Fruit fly (Drosophila melanogaster): ENCODE data around the gene GATAd.

GATAd gene

DNA sequence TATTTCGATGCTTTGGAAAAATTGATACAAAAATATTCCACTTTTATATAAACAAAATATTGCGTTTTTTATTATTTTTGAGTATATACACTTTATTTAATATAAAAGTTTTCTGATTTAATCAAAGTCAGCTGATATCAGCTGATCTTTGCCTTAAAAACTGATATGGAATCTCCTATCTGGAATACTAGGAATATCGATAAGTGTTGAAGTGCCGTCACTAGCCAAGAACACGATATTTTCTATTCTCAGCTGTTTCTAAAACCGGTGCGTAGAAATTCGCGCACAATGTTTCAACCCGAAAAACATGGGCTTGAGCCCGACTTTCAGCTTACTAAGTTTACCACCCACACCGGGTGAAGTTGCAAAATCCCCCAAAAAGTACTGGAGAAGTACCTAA, 8.9 kb downstream of the GATAd start, which contains the start of gene Sps2 (continued):
- TF ChIP-seq sob (GFP tag; IDR thresholded peaks at IDR 0.05) (0 out of 2 replicates have a peak, but pooled peaks have one; percentile 30), mam (GFP tag; optimal IDR thresholded peaks at IDR 0.05) (peak; percentile 1), mld (GFP tag; IDR thresholded peaks at IDR 0.05; ENCODE audit: partially characterized antibody) (no peak), HLH54F (GFP tag; optimal IDR thresholded peaks at IDR 0.05) (no peak), CG17802 (tag; optimal IDR thresholded peaks at IDR 0.05) (no peak), CG31441 (GFP tag; IDR thresholded peaks at IDR 0.05) (0 out of 2 replicates have a peak, but pooled peaks have one; percentile 9), CG30020 (tag; optimal IDR thresholded peaks at IDR 0.05) (peak; percentile 85), CHES-1-like (GFP tag; optimal IDR thresholded peaks at IDR 0.05) (no peak), CG11085 (GFP tag; IDR thresholded peaks at IDR 0.05) (no peak), CG17829 (tag; optimal IDR thresholded peaks at IDR 0.05) (peak; percentile 42), GATAe (GFP tag; conservative IDR thresholded peaks at IDR 0.05) (peak; percentile 27; the same call in 1 of the 2 replicates), CG8281 (tag; optimal IDR thresholded peaks at IDR 0.05) (no peak), CG14860 (GFP tag; IDR thresholded peaks at IDR 0.05; ENCODE audit: partially characterized antibody) (peak; percentile 40; the same call in 1 of the 3 replicates), CG12219 (GFP tag; optimal IDR thresholded peaks at IDR 0.05) (no peak), HHEX (GFP tag; optimal IDR thresholded peaks at IDR 0.05) (no peak), CG2712 (tag; optimal IDR thresholded peaks at IDR 0.05) (peak; percentile 45), Max (GFP tag; optimal IDR thresholded peaks at IDR 0.05) (peak; percentile 3), stwl (tag; optimal IDR thresholded peaks at IDR 0.05) (peak; percentile 57), lov (optimal IDR thresholded peaks at IDR 0.05) (no peak), lov (GFP tag; IDR thresholded peaks at IDR 0.05) (no peak), Sry-β (GFP tag; optimal IDR thresholded peaks at IDR 0.05) (no peak), Dll (GFP tag; IDR thresholded peaks at IDR 0.05; ENCODE audit: partially characterized antibody) (peak; percentile 82), B-H1 (GFP tag; IDR thresholded peaks at IDR 0.05) (no peak), Nf-YC (tag; optimal IDR thresholded peaks at IDR 0.05) (peak; percentile 25), Dref (GFP tag; IDR thresholded peaks at IDR 0.05) (peak; percentile 72), luna (GFP tag; optimal IDR thresholded peaks at IDR 0.05) (no peak), CG42726 (GFP tag; IDR thresholded peaks at IDR 0.05; ENCODE audit: partially characterized antibody) (peak; percentile 20; the same call in 1 of the 2 replicates), pfk (GFP tag; optimal IDR thresholded peaks at IDR 0.05) (peak; percentile 44), CG3065 (GFP tag; optimal IDR thresholded peaks at IDR 0.05) (no peak), CG9437 (GFP tag; optimal IDR thresholded peaks at IDR 0.05) (no peak), CG14667 (GFP tag; IDR thresholded peaks at IDR 0.05) (no peak), lbe (GFP tag; optimal IDR thresholded peaks at IDR 0.05) (no peak), vnd (GFP tag; IDR thresholded peaks at IDR 0.05; ENCODE audit: partially characterized antibody) (no peak), crol (GFP tag; IDR thresholded peaks at IDR 0.05) (no peak), otp (GFP tag; IDR thresholded peaks at IDR 0.05) (no peak), HLH4C (GFP tag; IDR thresholded peaks at IDR 0.05; ENCODE audit: partially characterized antibody) (peak; percentile 53; the same call in 1 of the 3 replicates), CG14965 (GFP tag; optimal IDR thresholded peaks at IDR 0.05; ENCODE audit: borderline replicate concordance) (no peak), CG12236 (GFP tag; optimal IDR thresholded peaks at IDR 0.05) (no peak), HmgZ (tag; optimal IDR thresholded peaks at IDR 0.05) (peak; percentile 23), hb (GFP tag; IDR thresholded peaks at IDR 0.05; ENCODE audit: partially characterized antibody) (no peak), lilli (GFP tag; optimal IDR thresholded peaks at IDR 0.05) (peak; percentile 18), CG4707 (GFP tag; optimal IDR thresholded peaks at IDR 0.05) (no peak), inv (GFP tag; IDR thresholded peaks at IDR 0.05; ENCODE audit: partially characterized antibody) (peak; percentile 63), grn (GFP tag; optimal IDR thresholded peaks at IDR 0.05) (peak; percentile 94), CG7786 (GFP tag; optimal IDR thresholded peaks at IDR 0.05) (no peak), tup (GFP tag; optimal IDR thresholded peaks at IDR 0.05) (no peak), unc-4 (GFP tag; IDR thresholded peaks at IDR 0.05; ENCODE audit: partially characterized antibody) (peak; percentile 78), CG5953 (GFP tag; IDR thresholded peaks at IDR 0.05) (no peak), CG10979 (tag; optimal IDR thresholded peaks at IDR 0.05) (peak; percentile 24), sima (GFP tag; optimal IDR thresholded peaks at IDR 0.05) (no peak)

Measured in whole organism, embryonic.